Worm (Caenorhabditis elegans) whole organism, late embryonic: ENCODE data around the gene ssq-3.

Source experiments
- F13H6.1 ChIP-seq: sonication (generic microtip); optimal IDR thresholded peaks from 2 replicates; lab custom pipeline; 2016; ENCODE audit warnings: missing genetic modification characterization, missing compliant biosample characterization
- K09A11.1 ChIP-seq: sonication (generic microtip); optimal IDR thresholded peaks from 2 replicates; lab custom pipeline; 2017; ENCODE audit warnings: antibody characterized with exemption, mild to moderate bottlenecking, missing genetic modification characterization, missing compliant biosample characterization; ENCODE audit not compliant: insufficient read depth
- ahr-1 ChIP-seq: sonication (generic microtip); optimal IDR thresholded peaks from 2 replicates; lab custom pipeline; 2016; ENCODE audit warnings: missing genetic modification characterization, missing compliant biosample characterization
- ceh-14 ChIP-seq: sonication (generic microtip); optimal IDR thresholded peaks from 2 replicates; lab custom pipeline; 2016; ENCODE audit warnings: missing genotype, missing genetic modification characterization, missing compliant biosample characterization
- ceh-19 ChIP-seq: fragments of 200-800 bp; sonication (Bioruptor generic); optimal IDR thresholded peaks from 2 replicates; lab custom pipeline; 2018; ENCODE audit warnings: mild to moderate bottlenecking, missing genetic modification characterization, missing compliant biosample characterization
- ceh-2 ChIP-seq: sonication (generic microtip); optimal IDR thresholded peaks from 2 replicates; lab custom pipeline; 2016; ENCODE audit warnings: missing genotype, missing genetic modification characterization, missing compliant biosample characterization
- ceh-22 ChIP-seq: sonication (generic microtip); optimal IDR thresholded peaks from 2 replicates; lab custom pipeline; 2017; ENCODE audit warnings: missing biosample characterization, missing genetic modification characterization
- ceh-24 ChIP-seq: sonication (generic microtip); optimal IDR thresholded peaks from 2 replicates; lab custom pipeline; 2016; ENCODE audit warnings: mild to moderate bottlenecking, missing genetic modification characterization, missing compliant biosample characterization
- ceh-30 ChIP-seq: fragments of 150-350 bp; optimal IDR thresholded peaks from 2 replicates; lab custom pipeline; 2014; ENCODE audit warnings: missing biosample characterization, missing genetic modification characterization
- ceh-31 ChIP-seq: sonication (generic microtip); optimal IDR thresholded peaks from 2 replicates; lab custom pipeline; 2016; ENCODE audit warnings: missing genetic modification characterization, missing compliant biosample characterization
- ceh-45 ChIP-seq: fragments of 200-800 bp; sonication (Bioruptor generic); IDR thresholded peaks from 2 replicates; pipeline ENCODE4 v1.3.6; 2022; ENCODE audit warnings: missing genetic modification reagents, missing genetic modification characterization, missing compliant biosample characterization
- ceh-48 ChIP-seq: sonication (generic microtip); optimal IDR thresholded peaks from 2 replicates; lab custom pipeline; 2016; ENCODE audit warnings: missing genetic modification characterization, inconsistent platforms, missing compliant biosample characterization
- ceh-6 ChIP-seq: fragments of 200-800 bp; sonication (Bioruptor generic); optimal IDR thresholded peaks from 2 replicates; lab custom pipeline; 2018; ENCODE audit warnings: mild to moderate bottlenecking, missing genetic modification characterization, missing compliant biosample characterization
- dmd-4 ChIP-seq: sonication (generic microtip); optimal IDR thresholded peaks from 2 replicates; lab custom pipeline; 2016; ENCODE audit warnings: borderline replicate concordance, missing genetic modification characterization, missing compliant biosample characterization
- elt-2 ChIP-seq: sonication (generic microtip); optimal IDR thresholded peaks from 2 replicates; lab custom pipeline; 2016; ENCODE audit warnings: missing genetic modification reagents, missing genetic modification characterization, missing compliant biosample characterization
- eyg-1 ChIP-seq: sonication (generic microtip); optimal IDR thresholded peaks from 2 replicates; lab custom pipeline; 2016; ENCODE audit warnings: missing genotype, missing genetic modification characterization, missing compliant biosample characterization
- fax-1 ChIP-seq: sonication (generic microtip); optimal IDR thresholded peaks from 2 replicates; lab custom pipeline; 2016; ENCODE audit warnings: missing genotype, missing genetic modification characterization, missing compliant biosample characterization
- gmeb-2 ChIP-seq: sonication (generic microtip); optimal IDR thresholded peaks from 2 replicates; lab custom pipeline; 2016; ENCODE audit warnings: missing genetic modification characterization, inconsistent platforms, missing compliant biosample characterization
- hlh-15 ChIP-seq: sonication (generic microtip); optimal IDR thresholded peaks from 2 replicates; lab custom pipeline; 2016; ENCODE audit warnings: missing genetic modification characterization, missing compliant biosample characterization
- lin-11 ChIP-seq: fragments of 200-800 bp; sonication (Bioruptor generic); optimal IDR thresholded peaks from 2 replicates; lab custom pipeline; 2018; ENCODE audit warnings: mild to moderate bottlenecking, missing genetic modification characterization, missing compliant biosample characterization
- nfya-1 ChIP-seq: sonication (generic microtip); optimal IDR thresholded peaks from 2 replicates; lab custom pipeline; 2017; ENCODE audit warnings: missing genetic modification characterization, mild to moderate bottlenecking, missing compliant biosample characterization, antibody characterized with exemption, moderate library complexity
- nhr-11 ChIP-seq: fragments of 150-350 bp; optimal IDR thresholded peaks from 2 replicates; lab custom pipeline; 2014; ENCODE audit warnings: missing biosample characterization, missing genetic modification characterization
- pax-1 ChIP-seq: fragments of 150-350 bp; optimal IDR thresholded peaks from 2 replicates; lab custom pipeline; 2014; ENCODE audit warnings: missing biosample characterization, missing genetic modification characterization
- pha-2 ChIP-seq: sonication (generic microtip); optimal IDR thresholded peaks from 2 replicates; lab custom pipeline; 2017; ENCODE audit warnings: mild to moderate bottlenecking, missing genetic modification characterization, missing compliant biosample characterization
- pha-4 ChIP-seq: fragments of 150-350 bp; optimal IDR thresholded peaks from 2 replicates; lab custom pipeline; 2018; ENCODE audit warnings: missing biosample characterization, missing genetic modification reagents, missing genetic modification characterization
- ref-2 ChIP-seq: sonication (generic microtip); optimal IDR thresholded peaks from 2 replicates; lab custom pipeline; 2016; ENCODE audit warnings: missing genetic modification characterization, missing compliant biosample characterization
- sdc-2 ChIP-seq: sonication (generic microtip); optimal IDR thresholded peaks from 2 replicates; lab custom pipeline; 2016; ENCODE audit warnings: missing genotype, missing genetic modification characterization, missing compliant biosample characterization
- sox-2 ChIP-seq: fragments of 200-800 bp; sonication (Bioruptor generic); IDR thresholded peaks from 2 replicates; pipeline ENCODE4 v1.3.6; 2022; ENCODE audit warnings: missing genetic modification reagents, missing genetic modification characterization, missing compliant biosample characterization
- sox-4 ChIP-seq: sonication (generic microtip); optimal IDR thresholded peaks from 2 replicates; lab custom pipeline; 2017; ENCODE audit warnings: mild to moderate bottlenecking, missing genetic modification characterization, inconsistent platforms, missing compliant biosample characterization
- syd-9 ChIP-seq: sonication (generic microtip); optimal IDR thresholded peaks from 2 replicates; lab custom pipeline; 2016; ENCODE audit warnings: mild to moderate bottlenecking, missing genetic modification characterization, moderate library complexity, missing compliant biosample characterization
- tbx-7 ChIP-seq: sonication (generic microtip); optimal IDR thresholded peaks from 2 replicates; lab custom pipeline; 2016; ENCODE audit warnings: missing genotype, missing genetic modification characterization, missing compliant biosample characterization
- ttx-3 ChIP-seq: sonication (generic microtip); optimal IDR thresholded peaks from 2 replicates; lab custom pipeline; 2016; ENCODE audit warnings: missing genetic modification reagents, missing genetic modification characterization, missing compliant biosample characterization
- unc-3 ChIP-seq, 2 experiments: fragments of 200-800 bp in 1 of 2; sonication (Bioruptor generic) in 1 of 2; sonication (generic microtip) in 1 of 2; conservative IDR thresholded peaks in 1 of 2; optimal IDR thresholded peaks in 1 of 2; 2 replicates each; pipeline versions ENCODE4 v1.3.6 to Lab custom; 2016 to 2022; ENCODE audit warnings: missing compliant biosample characterization in 2 of 2, missing genetic modification characterization in 2 of 2, missing genetic modification reagents in 1 of 2
- unc-42 ChIP-seq: sonication (generic microtip); optimal IDR thresholded peaks from 2 replicates; lab custom pipeline; 2016; ENCODE audit warnings: missing genotype, missing genetic modification characterization, missing compliant biosample characterization
- zip-5 ChIP-seq: sonication (generic microtip); optimal IDR thresholded peaks from 2 replicates; lab custom pipeline; 2016; ENCODE audit warnings: missing genetic modification characterization, missing compliant biosample characterization

Gene ssq-3

ce11 chrIV:7153362-7153761 lies 42.0 kb downstream of the ssq-3 start, which contains the start of gene C34D4.3:
C34D4.3 (plus strand) TSS chrIV:7153662.
- TF ChIP-seq ceh-48 (tag; lab: Kevin White, UChicago) (no peak), ceh-45 (GFP tag; lab: Robert Waterston, UW) (no peak), lin-11 (tag; lab: Kevin White, UChicago) (no peak), ceh-2 (no peak), sox-2 (GFP tag; lab: Robert Waterston, UW) (no peak), pax-1 (tag; lab: Kevin White, UChicago) (no peak), F13H6.1 (no peak), K09A11.1 (tag; lab: Kevin White, UChicago) (no peak), nhr-11 (tag; lab: Kevin White, UChicago) (no peak)

ce11 chrIV:7154356-7154755 lies 43.0 kb downstream of the ssq-3 start, which contains the start of gene C34D4.2:
C34D4.2 (plus strand) TSS chrIV:7154656.
- no peak for TF ChIP-seq F13H6.1
- TF ChIP-seq ahr-1: no peak
- TF ChIP-seq ttx-3 (tag; lab: Kevin White, UChicago): no peak
- TF ChIP-seq ceh-19 (GFP tag; lab: Kevin White, UChicago): no peak
- no peak for TF ChIP-seq sox-4 (tag; lab: Kevin White, UChicago)
- TF ChIP-seq ceh-48 (tag; lab: Kevin White, UChicago): no peak
- TF ChIP-seq eyg-1 (tag; lab: Kevin White, UChicago): no peak
- TF ChIP-seq zip-5 (tag; lab: Kevin White, UChicago): no peak
- no peak for TF ChIP-seq gmeb-2 (tag; lab: Kevin White, UChicago)
- no peak for TF ChIP-seq sox-2 (GFP tag; lab: Robert Waterston, UW)
- TF ChIP-seq pha-2 (tag; lab: Kevin White, UChicago): no peak
- no peak for TF ChIP-seq tbx-7
- no peak for TF ChIP-seq lin-11 (tag; lab: Kevin White, UChicago)
- TF ChIP-seq ceh-22 (tag; lab: Kevin White, UChicago): no peak
- TF ChIP-seq unc-42 (tag; lab: Kevin White, UChicago): no peak
- no peak for TF ChIP-seq ceh-6
- TF ChIP-seq syd-9 (tag; lab: Kevin White, UChicago): no peak
- no peak for TF ChIP-seq ref-2 (tag; lab: Kevin White, UChicago)
- TF ChIP-seq dmd-4 (tag; lab: Kevin White, UChicago): no peak
- TF ChIP-seq fax-1 (tag; lab: Kevin White, UChicago): no peak

ce11 chrIV:7156356-7156755 lies 45.0 kb downstream of the ssq-3 start, which contains the start of gene maph-9:
maph-9 (plus strand) TSS chrIV:7156628.
- TF ChIP-seq ceh-14 (tag; lab: Kevin White, UChicago) (peak; percentile 30), nfya-1 (tag; lab: Kevin White, UChicago) (peak; percentile 44), hlh-15 (tag; lab: Kevin White, UChicago) (no peak), ceh-31 (peak; percentile 28), pha-4 (tag; lab: Kevin White, UChicago) (no peak)

- TF ChIP-seq ceh-6 (no peak), sox-2 (GFP tag; lab: Robert Waterston, UW) (no peak), sdc-2 (tag; lab: Kevin White, UChicago) (no peak), unc-3 (GFP tag; conservative IDR thresholded peaks at IDR 0.05; lab: Robert Waterston, UW) (no peak), unc-3 (tag; optimal IDR thresholded peaks at IDR 0.05; lab: Kevin White, UChicago) (no peak), elt-2 (tag; lab: Kevin White, UChicago) (no peak), syd-9 (tag; lab: Kevin White, UChicago) (no peak), dmd-4 (tag; lab: Kevin White, UChicago) (no peak)
Measured at ce11 chrIV:7158161-7158560, 46.8 kb downstream of the ssq-3 start.

- TF ChIP-seq pha-4 (tag; lab: Kevin White, UChicago): no peak
- no peak for TF ChIP-seq ceh-30 (tag; lab: Kevin White, UChicago)
- TF ChIP-seq hlh-15 (tag; lab: Kevin White, UChicago): no peak
- TF ChIP-seq ceh-24 (tag; lab: Kevin White, UChicago): no peak
- TF ChIP-seq, all 69 proteins: peak for 0
Measured at ce11 chrIV:7159586-7159985, 48.2 kb downstream of the ssq-3 start.
